Worm (Caenorhabditis elegans) whole organism, L1 larva: ENCODE results near the gene lhpp-1.

Source experiments
- alr-1 ChIP-seq: fragments of 200-800 bp; sonication (Bioruptor generic); optimal IDR thresholded peaks from 2 replicates; lab custom pipeline; 2018; ENCODE audit warnings: borderline replicate concordance, mild to moderate bottlenecking, missing genetic modification characterization, missing compliant biosample characterization
- dsc-1 ChIP-seq: sonication (generic microtip); optimal IDR thresholded peaks from 2 replicates; lab custom pipeline; 2016; ENCODE audit warnings: mild to moderate bottlenecking, missing genetic modification characterization, missing compliant biosample characterization
- lin-39 ChIP-seq: fragments of 150-350 bp; optimal IDR thresholded peaks from 2 replicates; lab custom pipeline; 2014; ENCODE audit warnings: missing biosample characterization, missing genetic modification reagents, missing genetic modification characterization
- rnt-1 ChIP-seq: sonication (generic microtip); optimal IDR thresholded peaks from 2 replicates; lab custom pipeline; 2016; ENCODE audit warnings: mild to moderate bottlenecking, missing genetic modification characterization, moderate library complexity, missing compliant biosample characterization
- unc-62 ChIP-seq: fragments of 150-350 bp; optimal IDR thresholded peaks from 2 replicates; lab custom pipeline; 2014; ENCODE audit warnings: missing biosample characterization, missing genetic modification reagents, missing genetic modification characterization

DNA sequence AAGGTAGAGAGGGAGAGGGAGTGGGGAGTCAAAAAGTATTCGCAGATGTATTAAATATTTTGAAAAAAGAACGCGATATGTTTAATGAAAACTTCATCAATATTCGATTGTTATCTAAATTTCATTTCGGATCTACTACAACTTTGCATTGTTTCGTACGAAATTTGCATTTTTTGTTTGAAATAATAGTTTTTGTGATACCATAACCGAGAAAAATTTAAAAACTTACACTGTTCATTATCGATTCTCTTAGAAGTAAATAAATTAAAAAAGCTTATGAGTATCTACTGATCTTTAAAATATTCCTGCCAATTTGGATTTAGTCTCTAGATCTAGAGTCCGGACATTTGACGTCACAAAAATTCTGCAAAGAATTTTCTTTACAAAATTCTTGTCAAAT, 31.3 kb downstream of the lhpp-1 start, which contains the start of gene R07B7.9:
- no peak for TF ChIP-seq lin-39 (tag; lab: Kevin White, UChicago)
- TF ChIP-seq rnt-1 (tag; lab: Kevin White, UChicago), result no peak
- TF ChIP-seq alr-1 (tag; lab: Kevin White, UChicago), result no peak
- no peak for TF ChIP-seq dsc-1 (tag; lab: Kevin White, UChicago)
- TF ChIP-seq unc-62, result no peak
